Fruit fly (Drosophila melanogaster) whole organism, adult: ENCODE measurements around the gene sna.

Experiments
- CG11617 ChIP-seq: fragments of 200-800 bp; sonication (Bioruptor generic); optimal IDR thresholded peaks from 2 replicates; lab custom pipeline; 2017; ENCODE audit warnings: mild to moderate bottlenecking, missing biosample characterization, missing genetic modification reagents, missing genetic modification characterization
- CG5204 ChIP-seq: fragments of 200-800 bp; sonication (Bioruptor generic); optimal IDR thresholded peaks from 2 replicates; lab custom pipeline; 2016; ENCODE audit warnings: missing biosample characterization, missing genetic modification characterization
- tj ChIP-seq: fragments of 200-800 bp; sonication (Bioruptor generic); optimal IDR thresholded peaks from 3 replicates; lab custom pipeline; 2017; ENCODE audit warnings: missing biosample characterization, mild to moderate bottlenecking, missing genetic modification characterization, moderate library complexity

- no peak for TF ChIP-seq CG5204 (GFP tag; lab: Kevin White, UChicago)
- TF ChIP-seq tj: no peak
- TF ChIP-seq CG11617: no peak
These were observed 45.8 kb downstream of the sna start for dm6 chr2L:15432260-15432659.
